Fruit fly (Drosophila melanogaster): Measurements from ENCODE around the gene CG12355.
A peak's percentile ranks its signal among the peaks of the same experiment; 100 is the strongest.

Gene CG12355

dm6 chr3L:15534274-15535227 is 39.2 kb upstream of the CG12355 start (continued):
- TF ChIP-seq Fer3 (tag; optimal IDR thresholded peaks at IDR 0.05) (peak; percentile 13), danr (GFP tag; IDR thresholded peaks at IDR 0.05) (no peak), fd64A (GFP tag; optimal IDR thresholded peaks at IDR 0.05) (no peak), her (GFP tag; optimal IDR thresholded peaks at IDR 0.05) (no peak), Spps (tag; optimal IDR thresholded peaks at IDR 0.05) (no peak), CG13775 (GFP tag; optimal IDR thresholded peaks at IDR 0.05) (peak; percentile 84), CG11504 (tag; optimal IDR thresholded peaks at IDR 0.05) (peak; percentile 68), sc (optimal IDR thresholded peaks at IDR 0.05) (no peak), sc (GFP tag; optimal IDR thresholded peaks at IDR 0.05) (peak; percentile 39), crp (GFP tag; optimal IDR thresholded peaks at IDR 0.05) (peak in 1 of 2 experiments; percentile 28), Lpt (GFP tag; optimal IDR thresholded peaks at IDR 0.05) (no peak), tup (GFP tag; optimal IDR thresholded peaks at IDR 0.05) (no peak), CG7963 (GFP tag; IDR thresholded peaks at IDR 0.05; ENCODE audit: partially characterized antibody) (no peak), TFAM (GFP tag; optimal IDR thresholded peaks at IDR 0.05) (no peak), Neu2 (GFP tag; optimal IDR thresholded peaks at IDR 0.05; ENCODE audit: borderline replicate concordance) (no peak), odd (GFP tag; optimal IDR thresholded peaks at IDR 0.05) (peak; percentile 67), fru (optimal IDR thresholded peaks at IDR 0.05) (no peak), Hsf (GFP tag; optimal IDR thresholded peaks at IDR 0.05) (peak; percentile 57), esg (GFP tag; conservative IDR thresholded peaks at IDR 0.05) (peak; percentile 20; the same call in 1 of the 2 replicates), toy (GFP tag; IDR thresholded peaks at IDR 0.05) (no peak), CG9727 (GFP tag; optimal IDR thresholded peaks at IDR 0.05) (peak; percentile 80), CG11696 (GFP tag; IDR thresholded peaks at IDR 0.05) (no peak), nerfin-1 (tag; optimal IDR thresholded peaks at IDR 0.05) (peak; percentile 53), stc (GFP tag; IDR thresholded peaks at IDR 0.05) (no peak), NC2α (GFP tag; optimal IDR thresholded peaks at IDR 0.05) (no peak), C15 (GFP tag; IDR thresholded peaks at IDR 0.05) (no peak), bcd (GFP tag; optimal IDR thresholded peaks at IDR 0.05) (peak; percentile 72), bbx (GFP tag; IDR thresholded peaks at IDR 0.05; ENCODE audit: partially characterized antibody) (no peak), dan (GFP tag; IDR thresholded peaks at IDR 0.05) (no peak), ash1 (GFP tag; optimal IDR thresholded peaks at IDR 0.05) (no peak), gsb-n (tag; optimal IDR thresholded peaks at IDR 0.05) (peak; percentile 34), sr (GFP tag; IDR thresholded peaks at IDR 0.05) (no peak), Atf-2 (GFP tag; optimal IDR thresholded peaks at IDR 0.05) (peak; percentile 58), CG7786 (GFP tag; optimal IDR thresholded peaks at IDR 0.05) (peak; percentile 42), CG5953 (GFP tag; IDR thresholded peaks at IDR 0.05) (no peak), CG4328 (GFP tag; optimal IDR thresholded peaks at IDR 0.05) (peak; percentile 50), Mes4 (GFP tag; optimal IDR thresholded peaks at IDR 0.05) (peak; percentile 46), zf30C (GFP tag; optimal IDR thresholded peaks at IDR 0.05) (no peak), Xrp1 (GFP tag; IDR thresholded peaks at IDR 0.05) (peak; percentile 14; the same call in 1 of the 2 replicates), CG1832 (GFP tag; optimal IDR thresholded peaks at IDR 0.05) (no peak), CG14965 (GFP tag; optimal IDR thresholded peaks at IDR 0.05; ENCODE audit: borderline replicate concordance) (no peak), CG10147 (GFP tag; optimal IDR thresholded peaks at IDR 0.05) (peak; percentile 39), CG13123 (GFP tag; optimal IDR thresholded peaks at IDR 0.05) (no peak), Jarid2 (GFP tag; optimal IDR thresholded peaks at IDR 0.05) (no peak), da (GFP tag; optimal IDR thresholded peaks at IDR 0.05) (no peak), pita (GFP tag; optimal IDR thresholded peaks at IDR 0.05) (no peak), hb (GFP tag; IDR thresholded peaks at IDR 0.05; ENCODE audit: partially characterized antibody) (no peak), CG3995 (GFP tag; optimal IDR thresholded peaks at IDR 0.05) (no peak), slbo (GFP tag; IDR thresholded peaks at IDR 0.05) (peak; percentile 56)
